Fruit fly (Drosophila melanogaster): ENCODE results near the gene CG6766.
"Not testable (repeated sequence)": the region's sequence is repeated elsewhere in the genome, so short reads cannot be mapped to it uniquely, and the experiment has no call there.

CG6766 gene

DNA sequence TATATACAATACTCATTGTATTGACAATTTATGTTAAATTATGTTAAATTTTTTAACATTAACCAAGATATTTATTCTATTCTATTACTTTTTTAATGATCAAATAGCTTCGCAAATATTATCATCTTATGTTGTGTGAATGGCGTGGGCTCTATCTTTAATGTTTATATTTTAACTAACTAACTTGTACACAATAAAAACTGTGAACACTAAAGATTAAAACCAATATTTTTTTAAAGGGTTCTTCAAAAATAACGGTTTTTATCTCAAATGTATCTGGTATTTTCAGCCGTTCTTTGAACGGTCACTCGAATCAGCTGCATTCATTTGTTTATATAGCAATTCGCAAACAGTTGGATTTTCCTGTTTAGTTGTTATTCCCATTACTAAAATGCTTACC, 47.9 kb downstream of the CG6766 start, which contains the start of gene Ada1-2:
Ada1-2 (plus strand) TSS at position 301 of the 400 bp plus-strand sequence.
- not testable (repeated sequence) for TF ChIP-seq fkh (GFP tag; optimal IDR thresholded peaks at IDR 0.05); CG6163 (GFP tag; IDR thresholded peaks at IDR 0.05); Hr4 (GFP tag; optimal IDR thresholded peaks at IDR 0.05)

DNA sequence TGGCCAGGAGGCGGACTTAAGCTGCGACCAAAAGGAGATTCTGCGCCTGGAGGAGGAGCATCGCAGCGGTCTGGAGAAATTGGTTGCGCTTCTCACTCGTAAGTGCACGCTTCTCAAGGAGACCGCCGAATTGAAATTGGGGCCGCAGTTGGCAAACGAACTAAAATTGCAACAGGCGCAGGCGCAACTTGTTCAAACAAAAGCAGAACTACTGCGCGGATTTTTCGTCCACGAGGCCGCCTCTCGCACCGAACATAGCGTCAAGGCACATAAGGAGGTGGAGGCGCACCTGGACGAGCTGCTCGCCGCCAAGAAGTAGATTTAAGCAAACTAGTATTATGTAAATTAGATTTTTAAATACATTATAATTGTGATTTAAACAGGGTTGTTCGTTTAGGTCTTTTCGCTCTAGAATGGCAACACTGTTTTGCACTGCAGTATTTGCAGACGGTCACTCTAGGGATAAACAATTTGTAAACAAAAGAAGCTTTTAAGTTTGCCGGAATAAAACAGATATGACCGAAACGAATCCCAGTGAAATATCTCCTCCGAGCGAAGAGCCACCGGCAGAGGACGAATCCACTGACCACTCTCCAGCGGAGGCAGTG, 49.9 kb downstream of the CG6766 start, which contains the start of gene escl:
escl (plus strand) TSS at position 470 of the 608 bp plus-strand sequence.
- TF ChIP-seq CG8632 (GFP tag; optimal IDR thresholded peaks at IDR 0.05) (no peak), CG11762 (GFP tag; optimal IDR thresholded peaks at IDR 0.05; ENCODE audit: insufficient read depth) (no peak), vri (GFP tag; optimal IDR thresholded peaks at IDR 0.05) (no peak), achi (GFP tag; optimal IDR thresholded peaks at IDR 0.05) (no peak), Eip93F (GFP tag; optimal IDR thresholded peaks at IDR 0.05) (no peak), dsx (GFP tag; optimal IDR thresholded peaks at IDR 0.05; ENCODE audit: poor library complexity, severe bottlenecking) (peak; percentile 5), Sox102F (GFP tag; optimal IDR thresholded peaks at IDR 0.05) (no peak), CG1621 (tag; optimal IDR thresholded peaks at IDR 0.05) (peak; percentile 18), CG6276 (GFP tag; optimal IDR thresholded peaks at IDR 0.05) (no peak), Sox14 (GFP tag; optimal IDR thresholded peaks at IDR 0.05) (peak; percentile 66), Ets96B (tag; optimal IDR thresholded peaks at IDR 0.05) (no peak), pdm3 (GFP tag; optimal IDR thresholded peaks at IDR 0.05) (no peak), Blimp-1 (GFP tag; optimal IDR thresholded peaks at IDR 0.05) (no peak), esn (GFP tag; optimal IDR thresholded peaks at IDR 0.05) (peak; percentile 3), fkh (GFP tag; optimal IDR thresholded peaks at IDR 0.05) (peak; percentile 78), CG11294 (GFP tag; IDR thresholded peaks at IDR 0.05) (no peak)

DNA sequence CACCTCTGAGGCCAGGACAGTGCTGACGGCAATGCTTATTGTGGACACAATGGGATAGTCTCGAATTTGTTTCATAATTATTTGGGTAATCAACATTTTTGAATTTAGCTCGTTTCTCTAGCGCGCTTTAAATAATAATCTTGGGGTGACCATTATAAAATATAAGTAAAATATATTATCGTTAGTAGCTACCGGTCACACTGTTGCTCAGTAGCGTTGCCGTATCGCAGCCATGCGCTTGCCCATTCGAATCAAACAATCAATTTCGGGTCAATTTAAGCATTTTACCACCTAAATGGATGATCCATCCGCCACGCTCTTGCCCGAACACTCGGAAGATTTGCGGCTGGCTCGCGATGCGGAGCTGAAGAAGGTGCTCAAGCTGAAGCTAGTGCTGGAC, 50.8 kb downstream of the CG6766 start, which contains the start of the genes zuc and dgt2:
zuc (minus strand) TSS at position 154 of the 400 bp plus-strand sequence.
dgt2 (plus strand) TSS at position 208 of the 400 bp plus-strand sequence.
- TF ChIP-seq CG16779 (tag; optimal IDR thresholded peaks at IDR 0.05), result no peak
- no peak for TF ChIP-seq Blimp-1 (GFP tag; optimal IDR thresholded peaks at IDR 0.05)
- no peak for TF ChIP-seq cyc (GFP tag; optimal IDR thresholded peaks at IDR 0.05)
- no peak for TF ChIP-seq salr (GFP tag; optimal IDR thresholded peaks at IDR 0.05)
- TF ChIP-seq net (GFP tag; optimal IDR thresholded peaks at IDR 0.05), result no peak
- no peak for TF ChIP-seq CG10631 (GFP tag; optimal IDR thresholded peaks at IDR 0.05)
- TF ChIP-seq Eip93F (GFP tag; optimal IDR thresholded peaks at IDR 0.05), result no peak

DNA sequence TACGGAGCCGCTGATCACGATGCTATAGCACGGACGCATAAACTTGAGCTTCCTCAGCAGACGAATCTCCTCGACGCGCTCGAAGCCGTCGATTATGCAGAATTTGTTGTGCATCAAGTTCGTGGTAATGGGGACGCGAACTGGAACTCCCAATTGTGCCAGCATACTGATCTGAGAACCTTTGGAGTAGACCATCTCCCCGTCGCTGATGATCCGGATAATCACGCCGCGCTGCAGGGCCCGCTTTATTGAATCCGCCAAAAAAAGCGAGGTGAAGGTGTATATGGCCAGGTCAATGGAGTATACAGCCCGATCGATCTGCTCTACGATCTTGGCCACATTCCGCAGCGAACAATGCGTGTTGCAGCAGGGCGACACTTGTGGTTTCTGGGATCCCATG, 51.3 kb downstream of the CG6766 start:
- TF ChIP-seq Ets21C (GFP tag; optimal IDR thresholded peaks at IDR 0.05) (no peak), CG11294 (GFP tag; IDR thresholded peaks at IDR 0.05) (no peak), Gug (GFP tag; IDR thresholded peaks at IDR 0.05) (no peak), CG6792 (GFP tag; optimal IDR thresholded peaks at IDR 0.05) (no peak), CG8119 (GFP tag; IDR thresholded peaks at IDR 0.05) (no peak), Hr4 (GFP tag; optimal IDR thresholded peaks at IDR 0.05) (no peak), CG6163 (GFP tag; IDR thresholded peaks at IDR 0.05) (no peak), CG8632 (GFP tag; optimal IDR thresholded peaks at IDR 0.05) (no peak), CG31627 (GFP tag; optimal IDR thresholded peaks at IDR 0.05) (no peak), Eip78C (GFP tag) (no peak), vri (GFP tag; optimal IDR thresholded peaks at IDR 0.05) (no peak)
